Worm (Caenorhabditis elegans) whole organism, L4 larva: ENCODE measurements around the gene F36H9.5.
A peak's percentile ranks its signal among the peaks of the same experiment; 100 is the strongest.

Experiments
- R02D3.7 ChIP-seq: fragments of 150-350 bp; sonication (generic microtip); optimal IDR thresholded peaks from 3 replicates; lab custom pipeline; 2014; ENCODE audit warnings: missing biosample characterization, missing genetic modification characterization
- T26A8.4 ChIP-seq: fragments of 200-800 bp; sonication (Bioruptor generic); IDR thresholded peaks from 2 replicates; pipeline ENCODE4 v1.3.6; 2022; ENCODE audit warnings: missing genetic modification characterization, missing compliant biosample characterization
- ZK546.5 ChIP-seq, 2 experiments: sonication (generic microtip); optimal IDR thresholded peaks; 2 replicates each; lab custom pipeline; 2017; ENCODE audit warnings: missing biosample characterization in 2 of 2, missing genetic modification characterization in 2 of 2
- ama-1 ChIP-seq: fragments of 150-350 bp; optimal IDR thresholded peaks from 2 replicates; lab custom pipeline; 2014; ENCODE audit warnings: inconsistent platforms, mixed read lengths
- ceh-62 ChIP-seq: sonication (generic microtip); optimal IDR thresholded peaks from 2 replicates; lab custom pipeline; 2017; ENCODE audit warnings: missing biosample characterization, missing genetic modification characterization
- ctbp-1 ChIP-seq: fragments of 200-800 bp; sonication (Bioruptor generic); IDR thresholded peaks from 2 replicates; pipeline ENCODE4 v1.3.6; 2022; ENCODE audit warnings: missing genetic modification reagents, missing genetic modification characterization, missing compliant biosample characterization
- daf-16 ChIP-seq, 3 experiments: sonication (generic microtip); optimal IDR thresholded peaks; 2 replicates each; lab custom pipeline; 2016 to 2017; ENCODE audit warnings: missing genetic modification characterization in 3 of 3, missing genetic modification reagents in 3 of 3, mild to moderate bottlenecking in 2 of 3, missing compliant biosample characterization in 2 of 3, missing biosample characterization in 1 of 3, moderate library complexity in 1 of 3
- daf-8 ChIP-seq: fragments of 200-800 bp; sonication (Bioruptor generic); IDR thresholded peaks from 2 replicates; pipeline ENCODE4 v1.3.6; 2022; ENCODE audit warnings: missing genetic modification characterization, missing compliant biosample characterization
- dmd-6 ChIP-seq: fragments of 200-800 bp; sonication (Bioruptor generic); IDR thresholded peaks from 2 replicates; pipeline ENCODE4 v1.3.6; 2022; ENCODE audit warnings: missing genetic modification reagents, missing genetic modification characterization, missing compliant biosample characterization
- dve-1 ChIP-seq: sonication (generic microtip); optimal IDR thresholded peaks from 2 replicates; lab custom pipeline; 2017; ENCODE audit warnings: antibody characterized with exemption, mild to moderate bottlenecking, missing genetic modification characterization, missing compliant biosample characterization; ENCODE audit not compliant: insufficient read depth
- fkh-10 ChIP-seq: fragments of 150-350 bp; optimal IDR thresholded peaks from 2 replicates; lab custom pipeline; 2014; ENCODE audit warnings: missing biosample characterization, missing genetic modification reagents, missing genetic modification characterization
- hlh-11 ChIP-seq: fragments of 200-800 bp; sonication (Bioruptor generic); optimal IDR thresholded peaks from 2 replicates; lab custom pipeline; 2018; ENCODE audit warnings: mild to moderate bottlenecking, missing genetic modification characterization, missing compliant biosample characterization
- hlh-30 ChIP-seq: sonication (generic microtip); optimal IDR thresholded peaks from 2 replicates; lab custom pipeline; 2017; ENCODE audit warnings: antibody characterized with exemption, mild to moderate bottlenecking, missing genetic modification characterization, missing compliant biosample characterization; ENCODE audit not compliant: insufficient read depth
- jun-1 ChIP-seq: fragments of 150-350 bp; optimal IDR thresholded peaks from 2 replicates; lab custom pipeline; 2014; ENCODE audit warnings: missing biosample characterization, missing genetic modification reagents, missing genetic modification characterization
- lim-7 ChIP-seq: fragments of 200-800 bp; sonication (Bioruptor generic); IDR thresholded peaks from 2 replicates; pipeline ENCODE4 v1.3.6; 2022; ENCODE audit warnings: missing genetic modification characterization, missing compliant biosample characterization
- lin-15B ChIP-seq: fragments of 150-350 bp; sonication (generic microtip); optimal IDR thresholded peaks from 3 replicates; lab custom pipeline; 2014; ENCODE audit warnings: missing biosample characterization, missing genetic modification characterization
- lin-29 ChIP-seq: fragments of 200-800 bp; sonication (Bioruptor generic); IDR thresholded peaks from 2 replicates; pipeline ENCODE4 v1.3.6; 2022; ENCODE audit warnings: missing genetic modification reagents, missing genetic modification characterization, missing compliant biosample characterization
- lin-38 ChIP-seq: fragments of 200-800 bp; sonication (Bioruptor generic); IDR thresholded peaks from 2 replicates; pipeline ENCODE4 v1.3.6; 2022; ENCODE audit warnings: missing genetic modification reagents, missing genetic modification characterization, missing compliant biosample characterization
- lsy-2 ChIP-seq, 2 experiments: fragments of 150-350 bp in 1 of 2; sonication (generic microtip) in 1 of 2; optimal IDR thresholded peaks; 2 replicates each; lab custom pipeline; 2014 to 2017; ENCODE audit warnings: missing biosample characterization in 2 of 2, missing genetic modification characterization in 2 of 2
- madf-5 ChIP-seq, 2 experiments: fragments of 200-800 bp; sonication (Bioruptor generic); IDR thresholded peaks; 2 replicates each; pipeline ENCODE4 v1.3.6; 2022; ENCODE audit warnings: missing compliant biosample characterization in 2 of 2, missing genetic modification characterization in 2 of 2
- mdl-1 ChIP-seq, 2 experiments: fragments of 150-350 bp in 1 of 2; sonication (generic microtip) in 1 of 2; optimal IDR thresholded peaks; 2 replicates each; lab custom pipeline; 2014 to 2017; ENCODE audit warnings: missing biosample characterization in 2 of 2, missing genetic modification characterization in 2 of 2
- mdt-29 ChIP-seq: fragments of 200-800 bp; sonication (Bioruptor generic); IDR thresholded peaks from 2 replicates; pipeline ENCODE4 v1.3.6; 2022; ENCODE audit warnings: missing genetic modification reagents, missing genetic modification characterization, missing compliant biosample characterization
- mep-1 ChIP-seq: fragments of 150-350 bp; sonication (generic microtip); optimal IDR thresholded peaks from 3 replicates; lab custom pipeline; 2014; ENCODE audit warnings: missing biosample characterization, missing genetic modification characterization
- mes-2 ChIP-seq: sonication (generic microtip); optimal IDR thresholded peaks from 2 replicates; lab custom pipeline; 2016; ENCODE audit warnings: missing genotype, mild to moderate bottlenecking, missing genetic modification characterization, missing compliant biosample characterization; ENCODE audit not compliant: poor library complexity, severe bottlenecking
- mxl-2 ChIP-seq: fragments of 200-800 bp; sonication (Bioruptor generic); conservative IDR thresholded peaks from 2 replicates; pipeline ENCODE4 v1.3.6; 2022; ENCODE audit warnings: missing genetic modification reagents, missing genetic modification characterization, missing compliant biosample characterization
- mxl-3 ChIP-seq: fragments of 200-800 bp; sonication (Bioruptor generic); optimal IDR thresholded peaks from 2 replicates; lab custom pipeline; 2018; ENCODE audit warnings: mild to moderate bottlenecking, missing genetic modification characterization, missing compliant biosample characterization
- nhr-10 ChIP-seq: fragments of 150-350 bp; optimal IDR thresholded peaks from 2 replicates; lab custom pipeline; 2014; ENCODE audit warnings: missing biosample characterization, missing genetic modification characterization
- nhr-237 ChIP-seq: sonication (generic microtip); optimal IDR thresholded peaks from 2 replicates; lab custom pipeline; 2017; ENCODE audit warnings: missing biosample characterization, missing genetic modification characterization
- nhr-28 ChIP-seq: fragments of 150-350 bp; optimal IDR thresholded peaks from 2 replicates; lab custom pipeline; 2014; ENCODE audit warnings: missing biosample characterization, missing genetic modification characterization
- nhr-42 ChIP-seq: fragments of 200-800 bp; sonication (Bioruptor generic); IDR thresholded peaks from 2 replicates; pipeline ENCODE4 v1.3.6; 2022; ENCODE audit warnings: missing genetic modification characterization, missing compliant biosample characterization
- nhr-77 ChIP-seq: fragments of 150-350 bp; optimal IDR thresholded peaks from 2 replicates; lab custom pipeline; 2014; ENCODE audit warnings: missing biosample characterization, missing genetic modification characterization
- pqm-1 ChIP-seq: sonication (generic microtip); optimal IDR thresholded peaks from 2 replicates; lab custom pipeline; 2017; ENCODE audit warnings: missing biosample characterization, missing genetic modification characterization
- saeg-2 ChIP-seq: fragments of 200-800 bp; sonication (Bioruptor generic); IDR thresholded peaks from 2 replicates; pipeline ENCODE4 v1.3.6; 2022; ENCODE audit warnings: missing genetic modification reagents, missing genetic modification characterization, missing compliant biosample characterization
- spr-1 ChIP-seq: sonication (generic microtip); optimal IDR thresholded peaks from 2 replicates; lab custom pipeline; 2016; ENCODE audit warnings: mild to moderate bottlenecking, missing genetic modification characterization, missing compliant biosample characterization
- unc-39 ChIP-seq: sonication (generic microtip); optimal IDR thresholded peaks from 2 replicates; lab custom pipeline; 2017; ENCODE audit warnings: missing biosample characterization, missing genetic modification characterization
- unc-62 ChIP-seq, 3 experiments: fragments of 150-350 bp in 1 of 3; sonication (generic microtip); optimal IDR thresholded peaks in 2 of 3; peaks in 1 of 3; 1 replicate in 1 of 3; 2 replicates in 2 of 3; lab custom pipeline; 2014 to 2017; ENCODE audit warnings: missing biosample characterization in 3 of 3, missing genetic modification characterization in 3 of 3, missing genetic modification reagents in 3 of 3, missing genotype in 1 of 3
- zfp-3 ChIP-seq: fragments of 200-800 bp; sonication (Bioruptor generic); conservative IDR thresholded peaks from 2 replicates; pipeline ENCODE4 v1.3.6; 2022; ENCODE audit warnings: missing genetic modification reagents, missing genetic modification characterization, missing compliant biosample characterization
- zip-11 ChIP-seq: fragments of 200-800 bp; sonication (Bioruptor generic); IDR thresholded peaks from 2 replicates; pipeline ENCODE4 v1.3.6; 2022; ENCODE audit warnings: missing genetic modification characterization, missing compliant biosample characterization

The F36H9.5 gene

ce11 chrV:1771727-1772126 is 10.1 kb downstream of the F36H9.5 start, which contains the start of gene dhs-13:
TSS of gene dhs-13 (minus strand) at chrV:1771734.
- TF ChIP-seq mxl-3 (GFP tag; lab: Kevin White, UChicago) = peak; percentile 66
- peak; percentile 67 for TF ChIP-seq dmd-6
- peak; percentile 46 for TF ChIP-seq dve-1 (tag; lab: Kevin White, UChicago)
- TF ChIP-seq saeg-2 = no peak
- TF ChIP-seq nhr-28 (tag; lab: Kevin White, UChicago) = peak; percentile 76
- TF ChIP-seq zip-11 (GFP tag; lab: Robert Waterston, UW) = no peak
- TF ChIP-seq daf-16 (GFP tag; optimal IDR thresholded peaks at IDR 0.05; lab: Kevin White, UChicago) = peak in 1 of 2 experiments; percentile 28
- TF ChIP-seq daf-16 (tag; optimal IDR thresholded peaks at IDR 0.05; lab: Kevin White, UChicago) = peak; percentile 4
- peak; percentile 28 for TF ChIP-seq mep-1 (tag; lab: Kevin White, UChicago)
- TF ChIP-seq hlh-11 (tag; lab: Kevin White, UChicago) = peak; percentile 83
- no peak for TF ChIP-seq daf-8
- no peak for TF ChIP-seq lsy-2 (tag; optimal IDR thresholded peaks at IDR 0.05; lab: Kevin White, UChicago)
- TF ChIP-seq hlh-30 (tag; lab: Kevin White, UChicago) = peak; percentile 93
- peak in 1 of 2 experiments; percentile 14 for TF ChIP-seq mdl-1 (tag; optimal IDR thresholded peaks at IDR 0.05; lab: Kevin White, UChicago)
- no peak for TF ChIP-seq ZK546.5 (tag; optimal IDR thresholded peaks at IDR 0.05; lab: Kevin White, UChicago)
- peak; percentile 9 for TF ChIP-seq mes-2 (tag; lab: Kevin White, UChicago)
- no peak for TF ChIP-seq fkh-10
- peak; percentile 27 for TF ChIP-seq pqm-1 (tag; lab: Kevin White, UChicago)

ce11 chrV:1767427-1767826 is 14.4 kb downstream of the F36H9.5 start:
- TF ChIP-seq nhr-28 (tag; lab: Kevin White, UChicago) (peak; percentile 22), mdl-1 (tag; optimal IDR thresholded peaks at IDR 0.05; lab: Kevin White, UChicago) (no peak), lin-38 (GFP tag; lab: Robert Waterston, UW) (no peak)

ce11 chrV:1760682-1761081 is 21.1 kb downstream of the F36H9.5 start, which contains the start of gene clec-205:
TSS of gene clec-205 (plus strand) at chrV:1760893.
- TF ChIP-seq pqm-1 (tag; lab: Kevin White, UChicago) (peak; percentile 53), mdl-1 (tag; optimal IDR thresholded peaks at IDR 0.05; lab: Kevin White, UChicago) (no peak), saeg-2 (no peak), unc-39 (tag; lab: Kevin White, UChicago) (no peak), unc-62 (GFP tag; optimal IDR thresholded peaks at IDR 0.05 in 1 of 2; lab: Kevin White, UChicago) (no peak), unc-62 (tag; optimal IDR thresholded peaks at IDR 0.05; lab: Kevin White, UChicago) (no peak), ceh-62 (no peak), ama-1 (lab: Kevin White, UChicago) (no peak), daf-8 (no peak), mdt-29 (GFP tag; lab: Robert Waterston, UW) (no peak), lim-7 (GFP tag; lab: Robert Waterston, UW) (no peak), R02D3.7 (tag; lab: Kevin White, UChicago) (no peak), nhr-77 (tag; lab: Kevin White, UChicago) (peak; percentile 1), zfp-3 (no peak), nhr-237 (no peak), daf-16 (GFP tag; optimal IDR thresholded peaks at IDR 0.05; lab: Kevin White, UChicago) (no peak), daf-16 (tag; optimal IDR thresholded peaks at IDR 0.05; lab: Kevin White, UChicago) (peak; percentile 86), jun-1 (no peak), T26A8.4 (GFP tag; lab: Robert Waterston, UW) (no peak), spr-1 (tag; lab: Kevin White, UChicago) (no peak), madf-5 (GFP tag; IDR thresholded peaks at IDR 0.05; lab: Robert Waterston, UW) (no peak), nhr-10 (no peak), mxl-2 (GFP tag; lab: Robert Waterston, UW) (no peak), nhr-42 (GFP tag; lab: Robert Waterston, UW) (no peak), dmd-6 (peak; percentile 36; the same call in 1 of the 2 replicates), ctbp-1 (GFP tag; lab: Robert Waterston, UW) (no peak), nhr-28 (tag; lab: Kevin White, UChicago) (peak; percentile 39), lin-29 (GFP tag; lab: Robert Waterston, UW) (no peak), lin-15B (tag; lab: Kevin White, UChicago) (no peak)
